Worm (Caenorhabditis elegans) whole organism, L4/young adult: ENCODE data around the gene shw-3.
"Not testable (repeated sequence)": the region's sequence is repeated elsewhere in the genome, so short reads cannot be mapped to it uniquely, and the experiment has no call there.

Source experiments
- W03F9.2 ChIP-seq: fragments of 150-350 bp; optimal IDR thresholded peaks from 2 replicates; lab custom pipeline; 2014; ENCODE audit warnings: missing biosample characterization, missing genetic modification characterization
- dao-5 ChIP-seq: sonication (generic microtip); optimal IDR thresholded peaks from 2 replicates; lab custom pipeline; 2016; ENCODE audit warnings: missing genotype, missing genetic modification characterization, moderate library complexity, missing compliant biosample characterization
- him-1 ChIP-seq: sonication (generic microtip); optimal IDR thresholded peaks from 2 replicates; lab custom pipeline; 2016; ENCODE audit warnings: missing genotype, missing genetic modification reagents, missing genetic modification characterization, missing compliant biosample characterization

DNA sequence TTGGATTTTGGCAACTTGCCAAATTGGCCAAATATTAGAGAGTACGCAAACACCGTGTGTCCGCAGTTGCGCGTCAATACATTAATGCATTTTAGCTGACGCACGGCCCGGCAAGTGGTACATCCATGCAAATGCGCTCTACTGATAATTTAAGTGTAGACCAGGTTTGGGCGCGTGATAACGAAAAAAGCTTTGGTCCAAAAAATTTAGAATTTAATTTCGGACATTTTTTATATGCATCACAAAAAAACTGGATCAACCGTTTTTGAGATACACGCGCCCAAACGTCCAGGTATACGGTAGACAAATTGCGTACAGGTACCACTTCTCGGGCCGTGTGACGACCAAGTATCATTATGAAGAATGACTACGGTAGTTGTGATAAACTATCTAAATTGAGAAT lies 19.0 kb downstream of the shw-3 start, which contains the start of gene R186.8:
- TF ChIP-seq him-1 (tag; lab: Kevin White, UChicago) (peak; percentile 55), W03F9.2 (tag; lab: Kevin White, UChicago) (peak; percentile 3)
- TF ChIP-seq dao-5, result not testable (repeated sequence)
